Fruit fly (Drosophila melanogaster): ENCODE results near the gene drongo.

Gene drongo

DNA sequence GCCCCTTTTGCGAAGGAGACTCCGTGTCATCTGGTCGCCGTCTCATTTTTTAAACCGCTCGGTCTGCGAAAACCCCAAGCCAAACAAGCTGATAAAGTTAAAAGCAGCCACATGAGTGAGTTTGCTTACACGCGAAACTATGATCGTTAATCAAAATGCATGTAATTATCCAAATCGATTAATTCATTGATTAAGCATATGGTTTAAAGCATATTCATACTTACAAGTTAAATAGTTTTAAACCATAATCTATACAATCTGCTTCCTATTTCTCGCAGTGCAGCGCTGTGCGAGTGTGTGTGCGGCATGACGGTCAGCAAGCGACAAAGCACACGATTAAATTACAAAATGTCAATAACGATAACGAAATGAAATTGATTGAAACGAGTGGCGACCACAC, 44.6 kb upstream of the drongo start:
- TF ChIP-seq Hr83 (GFP tag; optimal IDR thresholded peaks at IDR 0.05; ENCODE audit: poor library complexity, severe bottlenecking) (no peak), Jra (GFP tag; optimal IDR thresholded peaks at IDR 0.05) (no peak), brk (GFP tag; optimal IDR thresholded peaks at IDR 0.05) (no peak), foxo (GFP tag; optimal IDR thresholded peaks at IDR 0.05) (no peak), psq (GFP tag; optimal IDR thresholded peaks at IDR 0.05) (no peak), br (GFP tag; optimal IDR thresholded peaks at IDR 0.05) (peak; percentile 25), fru (GFP tag; optimal IDR thresholded peaks at IDR 0.05) (peak; percentile 18), CG32264 (GFP tag; optimal IDR thresholded peaks at IDR 0.05) (no peak)

DNA sequence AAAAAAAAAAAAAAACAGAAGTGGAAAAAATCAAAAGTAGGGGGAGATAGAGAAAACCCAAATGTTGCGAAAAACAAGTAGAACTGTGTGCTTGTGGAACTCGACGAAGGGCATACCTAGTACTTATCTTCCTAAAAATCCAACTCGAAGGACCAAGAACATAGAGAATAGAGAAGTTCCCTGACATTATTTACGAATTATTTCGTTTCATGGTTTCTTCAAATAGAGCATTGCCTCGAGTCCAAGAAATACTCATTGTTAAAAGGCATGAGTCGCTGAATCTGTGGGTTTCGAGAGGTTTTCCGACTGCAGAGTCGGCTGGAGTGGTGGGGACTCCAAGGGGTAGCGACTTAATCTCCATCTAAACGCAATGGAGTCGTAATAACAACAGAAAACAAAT, 42.3 kb upstream of the drongo start:
- TF ChIP-seq Hr78 (GFP tag; optimal IDR thresholded peaks at IDR 0.05) (no peak), ey (GFP tag; optimal IDR thresholded peaks at IDR 0.05) (no peak), CrebA (GFP tag; optimal IDR thresholded peaks at IDR 0.05; ENCODE audit: borderline replicate concordance) (no peak)

DNA sequence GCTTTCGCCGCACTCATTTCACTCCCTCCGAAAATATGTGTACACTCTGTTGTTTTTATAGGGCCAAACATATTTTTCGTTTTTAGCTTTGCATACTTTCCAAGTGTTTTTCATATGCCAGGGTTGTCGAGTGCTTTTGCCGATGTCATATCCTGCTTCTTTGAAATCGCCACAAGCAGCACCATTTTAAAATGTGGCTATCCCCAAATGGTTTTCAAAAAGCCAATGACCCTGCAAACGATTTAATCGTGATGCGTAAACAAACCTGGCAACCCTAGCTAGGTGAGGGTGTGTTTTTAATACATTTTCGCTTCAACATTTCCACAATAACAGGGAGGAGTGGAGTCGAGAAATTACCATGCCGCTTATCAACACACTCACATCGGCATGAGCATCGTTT, 41.6 kb upstream of the drongo start:
- peak; percentile 2 for TF ChIP-seq fru (GFP tag; optimal IDR thresholded peaks at IDR 0.05)
- TF ChIP-seq foxo (GFP tag; optimal IDR thresholded peaks at IDR 0.05), result peak in 1 of 2 experiments; percentile 11
- TF ChIP-seq lola (GFP tag; optimal IDR thresholded peaks at IDR 0.05), result no peak
- peak; percentile 2 for TF ChIP-seq HLH106 (tag; optimal IDR thresholded peaks at IDR 0.05)

DNA sequence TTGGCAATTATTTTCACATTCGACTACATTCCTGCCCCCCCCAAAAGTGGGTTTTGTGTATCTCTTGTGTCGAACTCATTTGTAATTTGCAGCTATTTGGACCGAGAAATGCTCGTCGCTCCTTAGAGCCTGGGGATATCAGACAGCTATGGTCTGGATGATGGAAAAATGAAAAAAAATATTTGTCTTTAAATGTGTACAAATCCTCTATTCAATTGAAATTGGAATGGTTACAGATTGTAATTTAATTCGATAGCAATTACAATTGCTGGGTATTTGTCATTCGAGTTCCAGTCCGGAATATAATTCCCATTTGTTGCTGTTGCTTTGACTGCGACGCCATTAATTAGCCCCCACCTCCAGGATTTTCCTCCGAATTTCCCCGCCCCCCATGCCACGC, 38.9 kb upstream of the drongo start:
- TF ChIP-seq tai (GFP tag; optimal IDR thresholded peaks at IDR 0.05) (no peak), Rel (GFP tag; optimal IDR thresholded peaks at IDR 0.05) (no peak), Rel (tag; optimal IDR thresholded peaks at IDR 0.05) (no peak), OdsH (GFP tag; optimal IDR thresholded peaks at IDR 0.05) (no peak), Hr78 (GFP tag; optimal IDR thresholded peaks at IDR 0.05) (no peak), Jra (GFP tag; optimal IDR thresholded peaks at IDR 0.05) (no peak), dsf (GFP tag; optimal IDR thresholded peaks at IDR 0.05; ENCODE audit: borderline replicate concordance) (no peak), lola (GFP tag; optimal IDR thresholded peaks at IDR 0.05) (no peak), sv (GFP tag; optimal IDR thresholded peaks at IDR 0.05) (no peak), dl (GFP tag; optimal IDR thresholded peaks at IDR 0.05; ENCODE audit: insufficient read depth in 1 of 2, partially characterized antibody in 2 of 2) (no peak), h (GFP tag; optimal IDR thresholded peaks at IDR 0.05) (no peak), Dif (GFP tag; optimal IDR thresholded peaks at IDR 0.05; ENCODE audit: partially characterized antibody) (no peak), br (GFP tag; optimal IDR thresholded peaks at IDR 0.05) (no peak), ey (GFP tag; optimal IDR thresholded peaks at IDR 0.05) (no peak), usp (GFP tag; optimal IDR thresholded peaks at IDR 0.05) (no peak), CrebA (GFP tag; optimal IDR thresholded peaks at IDR 0.05; ENCODE audit: borderline replicate concordance) (no peak), jim (GFP tag; optimal IDR thresholded peaks at IDR 0.05) (no peak), Mio (GFP tag; optimal IDR thresholded peaks at IDR 0.05) (no peak)

DNA sequence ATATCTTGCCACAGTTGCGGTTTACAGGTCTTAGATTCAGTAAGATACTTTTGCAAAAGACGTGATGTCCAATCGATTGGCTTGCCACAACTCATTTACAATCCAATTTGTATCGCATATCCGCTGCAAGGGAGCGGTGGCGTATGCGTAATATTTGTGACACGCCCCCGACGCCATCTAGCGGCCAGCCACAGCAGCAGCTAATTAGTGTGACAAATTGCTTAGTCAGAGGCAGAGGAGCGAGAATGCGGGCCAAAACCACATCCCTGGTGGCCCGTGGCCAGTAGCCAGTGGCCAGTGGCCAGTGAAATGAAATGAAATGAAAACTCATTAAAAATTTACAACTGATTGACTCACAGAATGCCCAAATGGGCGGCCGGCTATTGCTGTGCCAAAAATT, 36.9 kb upstream of the drongo start:
- TF ChIP-seq Hr78 (GFP tag; optimal IDR thresholded peaks at IDR 0.05), result no peak

DNA sequence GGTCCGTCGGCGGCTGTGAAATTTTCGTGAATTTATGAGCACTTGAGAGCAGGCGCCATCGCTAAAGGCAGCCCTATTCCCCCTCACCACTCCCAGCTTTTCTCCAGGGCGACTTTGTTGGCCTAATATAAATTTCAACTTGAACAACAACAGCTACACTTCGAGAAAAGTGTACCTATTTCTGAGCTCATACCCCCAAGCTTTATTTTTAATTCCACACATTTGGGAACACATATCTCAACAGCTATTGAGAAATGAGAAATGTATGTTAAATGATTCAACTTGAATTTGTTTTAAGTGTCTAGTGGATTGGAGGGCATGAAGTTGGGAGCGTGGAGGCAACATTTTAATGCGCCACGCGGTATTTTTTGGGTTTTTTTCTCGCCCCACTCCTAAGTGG, 35.9 kb upstream of the drongo start:
- no peak for TF ChIP-seq rgr (GFP tag; optimal IDR thresholded peaks at IDR 0.05)
- TF ChIP-seq dmrt93B (GFP tag; optimal IDR thresholded peaks at IDR 0.05), result no peak
- TF ChIP-seq Hnf4 (GFP tag; optimal IDR thresholded peaks at IDR 0.05), result no peak
- TF ChIP-seq CG9705 (GFP tag; optimal IDR thresholded peaks at IDR 0.05), result no peak
- no peak for TF ChIP-seq sv (GFP tag; optimal IDR thresholded peaks at IDR 0.05)
- TF ChIP-seq GATAd (GFP tag; optimal IDR thresholded peaks at IDR 0.05), result no peak
- no peak for TF ChIP-seq h (GFP tag; optimal IDR thresholded peaks at IDR 0.05)
- TF ChIP-seq Hr83 (GFP tag; optimal IDR thresholded peaks at IDR 0.05; ENCODE audit: poor library complexity, severe bottlenecking), result no peak
- no peak for TF ChIP-seq Dif (GFP tag; optimal IDR thresholded peaks at IDR 0.05; ENCODE audit: partially characterized antibody)
- no peak for TF ChIP-seq N (GFP tag; optimal IDR thresholded peaks at IDR 0.05)

Measured in whole organism, wandering third instar larva.